Worm (Caenorhabditis elegans) whole organism, late embryonic: ENCODE data around the gene Y43F8B.18.

Source experiments
- T23F11.4 ChIP-seq: fragments of 200-800 bp; sonication (Bioruptor generic); optimal IDR thresholded peaks from 2 replicates; lab custom pipeline; 2018; ENCODE audit warnings: mild to moderate bottlenecking, missing genetic modification characterization, missing compliant biosample characterization
- ceh-18 ChIP-seq: sonication (generic microtip); optimal IDR thresholded peaks from 2 replicates; lab custom pipeline; 2016; ENCODE audit warnings: missing genetic modification characterization, missing compliant biosample characterization
- ceh-9 ChIP-seq: sonication (generic microtip); optimal IDR thresholded peaks from 2 replicates; lab custom pipeline; 2016; ENCODE audit warnings: mild to moderate bottlenecking, missing genetic modification characterization, inconsistent platforms, missing compliant biosample characterization
- elt-2 ChIP-seq: sonication (generic microtip); optimal IDR thresholded peaks from 2 replicates; lab custom pipeline; 2016; ENCODE audit warnings: missing genetic modification reagents, missing genetic modification characterization, missing compliant biosample characterization
- hlh-13 ChIP-seq: fragments of 200-800 bp; sonication (Bioruptor generic); optimal IDR thresholded peaks from 2 replicates; lab custom pipeline; 2018; ENCODE audit warnings: mild to moderate bottlenecking, missing genetic modification characterization, missing compliant biosample characterization
- nfya-1 ChIP-seq: sonication (generic microtip); optimal IDR thresholded peaks from 2 replicates; lab custom pipeline; 2017; ENCODE audit warnings: missing genetic modification characterization, mild to moderate bottlenecking, missing compliant biosample characterization, antibody characterized with exemption, moderate library complexity
- nhr-11 ChIP-seq: fragments of 150-350 bp; optimal IDR thresholded peaks from 2 replicates; lab custom pipeline; 2014; ENCODE audit warnings: missing biosample characterization, missing genetic modification characterization
- pha-4 ChIP-seq: fragments of 150-350 bp; optimal IDR thresholded peaks from 2 replicates; lab custom pipeline; 2018; ENCODE audit warnings: missing biosample characterization, missing genetic modification reagents, missing genetic modification characterization
- rnt-1 ChIP-seq: sonication (generic microtip); optimal IDR thresholded peaks from 2 replicates; lab custom pipeline; 2016; ENCODE audit warnings: missing genetic modification characterization, missing compliant biosample characterization
- sox-4 ChIP-seq: sonication (generic microtip); optimal IDR thresholded peaks from 2 replicates; lab custom pipeline; 2017; ENCODE audit warnings: mild to moderate bottlenecking, missing genetic modification characterization, inconsistent platforms, missing compliant biosample characterization
- tbx-2 ChIP-seq: sonication (generic microtip); optimal IDR thresholded peaks from 2 replicates; lab custom pipeline; 2016; ENCODE audit warnings: missing genetic modification characterization, missing compliant biosample characterization
- unc-86 ChIP-seq: sonication (generic microtip); optimal IDR thresholded peaks from 2 replicates; lab custom pipeline; 2016; ENCODE audit warnings: missing genetic modification characterization, missing compliant biosample characterization
- ztf-16 ChIP-seq: sonication (generic microtip); optimal IDR thresholded peaks from 2 replicates; lab custom pipeline; 2017; ENCODE audit warnings: missing genetic modification characterization, missing compliant biosample characterization

ce11 chrV:19518468-19519168 is 32.8 kb downstream of the Y43F8B.18 start:
- TF ChIP-seq tbx-2 (tag; lab: Kevin White, UChicago) (no peak), sox-4 (tag; lab: Kevin White, UChicago) (no peak), rnt-1 (tag; lab: Kevin White, UChicago) (no peak), nfya-1 (no peak), nhr-11 (tag; lab: Kevin White, UChicago) (no peak), T23F11.4 (GFP tag; lab: Kevin White, UChicago) (no peak), elt-2 (tag; lab: Kevin White, UChicago) (no peak), ceh-18 (tag; lab: Kevin White, UChicago) (no peak), ceh-9 (no peak), ztf-16 (tag; lab: Kevin White, UChicago) (no peak), unc-86 (tag; lab: Kevin White, UChicago) (no peak), pha-4 (tag; lab: Kevin White, UChicago) (no peak), hlh-13 (GFP tag; lab: Kevin White, UChicago) (no peak)
